Worm (Caenorhabditis elegans) whole organism, dauer: ENCODE measurements around the gene C33D3.4.

Experiments
- unc-62 ChIP-seq: sonication (generic microtip); optimal IDR thresholded peaks from 2 replicates; lab custom pipeline; 2017; ENCODE audit warnings: missing biosample characterization, missing genetic modification reagents, missing genetic modification characterization

The C33D3.4 gene

DNA sequence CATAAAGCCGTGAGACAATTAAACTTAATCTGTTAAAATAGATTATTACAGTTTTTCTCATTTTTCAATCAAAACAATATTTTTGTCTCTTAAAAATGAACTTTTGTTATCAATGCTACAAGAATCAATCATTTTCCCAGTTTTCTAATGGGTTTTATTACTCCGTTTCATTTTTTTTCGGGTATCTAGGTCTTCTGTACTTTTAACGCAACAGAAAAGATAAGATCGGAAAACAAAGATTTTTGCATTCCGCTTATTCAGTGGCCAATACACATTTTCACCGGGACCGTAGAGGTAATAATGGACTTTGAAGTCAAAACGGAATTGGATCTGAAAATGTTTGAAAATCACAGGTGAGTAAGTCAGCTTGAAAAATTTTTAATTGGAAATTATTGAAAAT, at the start of gene C33D3.4:
Gene C33D3.4 (plus strand): TSS at position 301 of the 400 bp plus-strand sequence.
- no peak for TF ChIP-seq unc-62 (GFP tag; lab: Kevin White, UChicago)

DNA sequence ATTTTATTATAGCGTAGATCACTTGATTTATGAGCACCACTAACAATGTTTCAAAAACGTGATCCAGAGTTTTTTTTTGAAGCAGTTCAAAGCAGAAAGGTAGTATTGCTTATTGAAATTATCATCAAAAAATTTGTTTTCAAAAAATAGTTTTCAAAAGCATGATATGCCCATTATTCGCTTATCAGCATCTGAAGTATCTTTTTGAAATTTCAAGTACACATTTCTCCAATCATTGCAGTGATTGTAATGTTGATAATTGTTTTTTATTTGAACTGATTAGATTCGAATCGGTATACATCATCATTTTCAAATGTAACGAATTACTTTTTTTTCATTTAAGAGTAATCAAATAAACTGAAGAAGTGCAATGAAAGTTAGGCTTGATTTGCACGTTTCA, 48.1 kb upstream of the C33D3.4 start:
- TF ChIP-seq unc-62 (GFP tag; lab: Kevin White, UChicago): no peak

DNA sequence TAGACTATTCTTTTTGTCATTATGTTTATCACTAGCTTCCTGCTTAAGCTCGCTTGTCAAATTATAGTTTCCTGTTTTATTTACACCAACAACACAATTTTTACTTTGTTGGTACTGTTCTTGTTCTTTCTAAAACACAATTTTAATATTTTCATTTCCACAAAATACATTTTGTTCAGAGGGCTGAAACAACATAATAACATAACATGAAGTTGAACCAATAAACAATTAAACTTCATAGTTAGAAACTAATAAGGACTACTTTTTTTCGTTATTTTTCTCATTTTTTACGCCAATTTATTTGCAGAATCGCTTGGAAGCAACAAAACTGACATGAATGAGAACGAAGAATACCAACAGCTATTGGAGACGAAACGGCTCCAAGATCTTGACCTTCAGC, 45.0 kb upstream of the C33D3.4 start, which contains the start of gene C39B10.3:
Gene C39B10.3 (plus strand): TSS at position 301 of the 400 bp plus-strand sequence.
- no peak for TF ChIP-seq unc-62 (GFP tag; lab: Kevin White, UChicago)

DNA sequence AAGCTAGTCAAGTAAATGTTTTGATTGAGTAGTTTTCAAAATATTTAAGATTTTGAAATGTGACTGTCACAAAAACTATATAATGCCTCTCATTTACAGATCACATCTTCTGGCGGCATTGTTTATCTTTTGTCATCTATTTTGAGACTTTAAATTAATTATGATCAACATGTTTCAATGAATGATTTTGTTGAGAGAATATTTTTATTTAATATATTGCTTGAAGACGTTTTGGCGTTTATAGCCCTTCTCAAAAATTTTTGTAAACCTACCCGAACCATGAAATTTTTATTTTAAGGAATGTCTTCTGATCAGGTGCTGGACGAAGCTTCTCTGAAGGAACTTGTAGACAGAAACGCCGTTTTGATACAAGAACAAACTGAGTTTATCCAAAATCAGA, 44.2 kb upstream of the C33D3.4 start, which contains the start of gene C39B10.4:
Gene C39B10.4 (plus strand): TSS at position 301 of the 400 bp plus-strand sequence.
- TF ChIP-seq unc-62 (GFP tag; lab: Kevin White, UChicago): no peak

DNA sequence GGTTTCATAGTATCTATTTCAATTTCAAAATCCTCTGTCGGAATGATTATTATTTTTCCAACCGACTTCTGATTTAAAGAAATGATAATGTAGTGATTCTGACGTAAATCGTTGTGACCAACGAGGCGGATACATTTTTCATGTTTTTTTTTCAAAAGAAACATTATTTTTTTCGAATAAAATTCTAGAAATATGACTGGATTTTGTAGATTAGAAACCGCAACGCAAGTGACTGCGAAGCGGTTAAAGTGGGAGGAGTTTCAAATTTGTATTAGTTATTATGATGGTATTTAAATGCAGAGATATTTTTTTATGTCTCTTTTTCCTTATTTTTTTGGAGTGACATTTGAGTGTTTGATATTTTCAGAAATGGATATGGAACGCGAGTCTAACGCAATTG, 41.9 kb upstream of the C33D3.4 start, which contains the start of gene C39B10.5:
Gene C39B10.5 (plus strand): TSS at position 362 of the 400 bp plus-strand sequence.
- no peak for TF ChIP-seq unc-62 (GFP tag; lab: Kevin White, UChicago)

DNA sequence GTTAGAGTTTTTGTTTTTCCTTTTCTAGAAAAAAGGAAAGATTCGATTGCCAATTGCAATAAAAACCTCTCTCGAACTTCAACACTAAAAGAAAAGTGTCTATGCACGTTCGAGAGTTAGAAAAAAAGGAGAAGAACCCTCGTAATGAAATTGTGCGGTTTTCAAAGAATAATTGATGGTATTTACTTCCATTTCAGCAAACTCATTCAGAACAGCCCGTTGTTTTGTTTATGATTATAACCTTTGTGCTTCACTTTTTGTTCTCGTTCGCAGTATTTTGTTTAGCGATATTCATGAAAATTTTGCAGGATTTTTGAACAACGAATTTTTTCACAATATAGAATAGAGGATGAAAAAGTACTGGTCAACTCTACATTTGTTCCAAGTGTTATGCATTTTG, 34.9 kb upstream of the C33D3.4 start, which contains the start of gene lgc-41:
Gene lgc-41 (plus strand): TSS at position 301 of the 400 bp plus-strand sequence.
- no peak for TF ChIP-seq unc-62 (GFP tag; lab: Kevin White, UChicago)

DNA sequence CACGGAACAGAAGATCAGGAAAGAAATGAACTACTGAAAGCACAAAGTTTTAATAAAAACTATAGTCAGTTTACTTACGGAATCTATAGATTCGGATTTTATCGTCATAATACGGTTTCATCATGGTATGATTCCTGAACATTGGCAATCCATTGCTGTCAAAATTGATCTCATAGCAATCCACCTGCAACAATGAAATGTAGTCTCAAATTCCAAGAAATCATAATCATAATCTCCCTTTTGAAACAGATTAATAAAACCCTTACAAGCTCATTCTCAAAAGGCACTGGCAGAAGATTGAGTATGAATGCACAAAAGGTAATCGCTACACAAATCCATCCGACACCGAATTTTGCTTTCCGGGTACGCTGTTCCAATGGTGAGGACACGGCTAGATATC, 26.5 kb upstream of the C33D3.4 start:
- no peak for TF ChIP-seq unc-62 (GFP tag; lab: Kevin White, UChicago)

DNA sequence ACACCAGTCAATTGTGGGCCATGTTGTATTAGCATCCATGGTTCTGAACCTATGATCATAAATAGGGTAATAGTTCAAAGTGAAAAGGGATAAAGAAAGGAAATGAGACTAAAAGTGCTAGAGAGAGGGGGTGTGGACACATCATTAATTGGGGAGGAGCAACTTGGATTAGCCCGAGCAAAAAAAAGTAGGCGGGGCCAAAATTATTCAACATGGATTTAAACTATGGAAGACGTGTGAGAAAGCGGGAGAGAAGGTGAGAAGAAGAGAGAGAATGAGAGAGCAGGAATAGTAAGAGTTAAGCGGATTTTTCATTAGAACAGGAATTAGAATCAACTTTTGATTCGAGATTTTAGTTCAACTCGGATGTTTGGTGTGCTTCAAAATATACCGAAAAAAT, 25.3 kb upstream of the C33D3.4 start, which contains the start of gene C39B10.1:
Gene C39B10.1 (minus strand): TSS at position 101 of the 400 bp plus-strand sequence.
- TF ChIP-seq unc-62 (GFP tag; lab: Kevin White, UChicago): no peak

DNA sequence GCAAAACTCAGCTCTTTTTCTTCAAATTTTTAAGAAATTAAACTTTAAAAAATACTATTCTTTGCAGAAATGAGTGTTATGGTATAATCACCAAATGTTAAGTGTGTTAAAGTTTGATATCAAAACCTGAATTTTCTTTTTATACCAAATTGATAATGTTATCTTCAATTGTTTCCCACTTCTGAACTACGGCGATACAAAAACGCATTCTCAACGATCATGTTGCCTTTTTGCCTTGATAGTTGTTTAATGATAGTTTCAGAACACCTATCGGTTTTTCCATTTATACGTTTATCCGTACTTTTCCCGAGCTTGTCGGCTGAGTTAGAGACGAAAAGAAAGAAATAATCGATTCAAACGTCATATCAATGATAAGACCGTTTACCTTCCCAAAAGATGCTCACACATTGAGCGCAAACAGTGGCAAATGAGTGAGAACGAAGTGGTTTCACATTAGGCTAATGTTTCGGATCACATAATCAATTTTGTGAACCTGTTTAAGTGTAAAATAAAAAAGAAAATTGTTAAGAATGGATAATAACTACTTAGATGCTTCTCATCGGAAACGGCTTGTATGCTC, 13.8 kb upstream of the C33D3.4 start, which contains the start of gene elt-4:
Gene elt-4 (plus strand): TSS at position 530 of the 580 bp plus-strand sequence.
- no peak for TF ChIP-seq unc-62 (GFP tag; lab: Kevin White, UChicago)

DNA sequence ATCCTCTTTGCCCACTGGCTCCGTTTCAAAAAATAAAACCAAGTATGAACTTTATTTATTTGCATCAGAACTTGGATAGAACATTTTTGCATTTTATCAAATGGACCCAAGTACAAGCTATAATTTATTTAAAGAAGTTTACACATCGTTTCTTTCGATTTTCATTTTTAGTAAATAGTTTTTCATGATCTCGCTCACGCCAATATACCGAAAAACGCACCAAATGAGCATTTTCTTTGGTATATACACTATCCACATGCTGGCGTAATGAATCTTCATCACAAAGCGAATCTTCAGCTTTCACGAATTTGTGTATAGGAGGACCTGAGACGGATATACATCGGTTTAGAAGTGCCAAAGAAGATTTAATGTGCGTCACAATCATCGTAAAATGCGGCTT, 12.3 kb upstream of the C33D3.4 start, which contains the start of gene C39B10.7:
Gene C39B10.7 (plus strand): TSS at position 301 of the 400 bp plus-strand sequence.
- TF ChIP-seq unc-62 (GFP tag; lab: Kevin White, UChicago): no peak

DNA sequence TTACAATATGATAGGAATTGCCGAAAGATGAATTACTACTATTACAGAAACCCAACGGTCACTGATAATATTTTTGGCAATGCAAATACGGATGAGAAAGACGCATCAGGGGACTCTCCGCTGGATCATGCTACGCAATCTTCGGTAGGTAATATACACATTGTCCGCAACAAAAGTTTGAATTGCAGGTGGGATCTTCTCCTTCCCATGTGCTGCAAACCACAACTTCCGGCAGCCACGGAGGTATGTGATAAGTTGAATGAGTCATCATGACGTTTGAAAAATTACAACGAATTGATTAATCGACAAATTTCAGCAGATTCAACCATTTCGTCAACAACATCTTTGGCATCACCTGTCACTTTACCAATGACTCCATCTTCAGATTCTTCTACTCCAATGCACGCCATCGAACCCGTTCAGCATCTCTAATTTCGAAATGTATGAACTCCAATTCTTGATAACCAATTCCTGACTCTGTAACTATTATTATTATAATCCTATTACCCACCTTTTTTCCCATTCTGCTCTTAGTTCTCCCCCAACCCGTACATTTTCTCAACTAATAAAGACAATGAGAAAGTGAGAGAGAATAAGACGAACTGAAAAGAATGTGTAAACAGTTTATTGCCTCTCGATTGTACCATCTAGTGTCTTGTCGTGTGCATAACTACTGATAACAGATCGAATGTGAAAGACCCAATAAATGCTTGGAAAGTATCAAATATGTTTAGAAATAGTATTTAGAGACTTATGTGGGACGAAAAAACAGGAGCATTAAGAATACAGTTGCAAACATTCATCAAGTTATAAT, 11.5 kb upstream of the C33D3.4 start:
- no peak for TF ChIP-seq unc-62 (GFP tag; lab: Kevin White, UChicago)

DNA sequence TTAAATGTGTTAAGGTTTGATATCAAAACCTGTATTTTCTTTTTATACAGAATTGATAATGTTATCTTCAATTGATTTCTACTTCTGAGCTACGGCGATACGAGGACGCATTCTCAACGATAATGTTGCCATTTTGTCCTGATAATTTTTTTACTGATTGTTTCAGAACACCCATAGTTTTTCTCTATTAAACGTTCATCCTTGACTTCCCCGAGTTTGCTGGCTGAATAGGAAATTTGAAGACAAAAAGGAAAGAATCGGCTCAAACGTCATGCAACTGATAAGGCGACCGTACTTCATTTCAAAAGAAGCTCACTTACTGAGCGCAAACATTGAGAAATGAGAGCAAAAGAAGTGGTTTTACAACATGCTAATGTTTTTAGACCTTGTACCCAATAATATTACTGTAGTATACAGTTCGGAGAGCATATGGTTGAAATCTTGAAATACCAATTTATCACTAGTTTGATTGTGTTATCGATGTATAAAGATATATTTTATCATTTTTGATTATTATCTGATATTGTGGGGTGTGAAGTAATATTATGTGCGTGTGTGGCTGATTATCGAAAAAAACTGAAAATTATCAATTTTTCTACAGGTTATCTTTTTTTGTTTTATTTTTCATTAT, 9.6 kb upstream of the C33D3.4 start:
- TF ChIP-seq unc-62 (GFP tag; lab: Kevin White, UChicago): no peak

DNA sequence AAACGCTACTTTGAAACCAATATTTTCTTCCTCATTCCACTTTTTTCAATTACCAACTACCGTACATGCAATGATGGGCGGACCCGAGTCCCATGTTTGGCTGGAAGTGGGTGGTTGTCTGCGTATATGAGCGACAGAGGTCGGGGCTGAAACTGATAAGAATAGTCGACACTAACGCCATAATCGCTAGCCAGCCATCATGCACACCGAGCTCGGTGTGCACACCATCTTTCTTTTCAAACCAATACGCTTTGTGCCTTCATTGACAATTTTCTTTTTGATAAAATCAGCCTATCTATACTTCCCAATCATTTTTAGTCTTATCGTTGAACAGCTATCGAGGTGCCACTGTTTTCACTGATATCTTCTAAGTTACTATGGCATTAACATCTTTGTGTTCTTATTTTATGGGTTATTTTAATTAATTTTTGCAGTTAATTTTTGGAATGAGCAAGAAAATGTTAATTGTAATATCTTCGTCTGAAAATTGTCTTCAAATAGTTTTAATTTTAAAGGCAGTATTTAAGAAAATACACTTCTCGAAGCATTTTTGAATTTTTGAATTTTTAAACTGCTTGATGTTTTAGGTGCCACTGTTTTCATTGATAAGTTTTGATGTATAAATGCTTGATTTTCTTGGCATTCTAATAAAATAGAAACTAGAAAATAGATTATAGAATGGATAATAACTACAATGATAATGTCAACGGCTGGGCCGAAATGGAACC, 8.1 kb upstream of the C33D3.4 start, which contains the start of gene elt-2:
Gene elt-2 (plus strand): TSS at position 678 of the 728 bp plus-strand sequence.
- TF ChIP-seq unc-62 (GFP tag; lab: Kevin White, UChicago): no peak

DNA sequence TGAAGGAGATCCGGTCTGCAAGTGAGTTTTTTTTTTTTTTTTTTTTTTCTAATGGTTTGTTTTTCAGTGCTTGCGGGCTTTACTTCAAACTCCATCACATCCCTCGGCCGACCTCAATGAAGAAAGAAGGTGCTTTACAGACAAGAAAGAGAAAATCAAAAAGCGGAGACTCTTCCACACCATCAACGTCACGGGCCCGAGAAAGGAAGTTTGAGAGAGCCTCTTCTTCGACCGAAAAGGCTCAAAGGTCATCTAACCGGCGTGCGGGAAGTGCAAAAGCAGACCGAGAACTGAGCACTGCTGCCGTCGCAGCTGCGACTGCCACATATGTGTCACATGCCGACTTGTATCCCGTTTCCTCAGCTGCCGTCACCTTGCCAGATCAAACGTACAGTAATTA, 6.6 kb upstream of the C33D3.4 start:
- TF ChIP-seq unc-62 (GFP tag; lab: Kevin White, UChicago): no peak

DNA sequence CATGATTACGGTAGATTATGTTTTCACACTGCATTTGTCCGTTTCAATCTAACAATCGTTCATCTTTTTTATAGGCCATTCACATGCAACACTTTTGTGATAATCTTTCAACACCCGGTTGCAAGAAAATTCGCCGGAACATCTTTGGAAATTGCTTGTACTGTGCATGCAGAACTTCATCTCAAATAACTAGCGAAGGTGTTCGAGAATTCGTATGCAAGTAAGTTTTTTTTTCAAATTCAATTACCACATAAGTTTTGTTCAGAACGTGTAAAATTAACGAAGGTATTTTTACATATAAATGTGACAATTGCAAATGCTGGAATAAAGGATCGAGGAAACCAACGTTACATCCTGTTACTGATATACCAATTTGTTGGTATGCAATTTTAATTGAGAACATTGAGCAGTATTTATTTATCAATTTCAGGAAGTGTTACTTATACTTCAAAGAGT, 3.5 kb upstream of the C33D3.4 start, which contains the start of gene C33D3.3:
Gene C33D3.3 (plus strand): TSS at position 51 of the 456 bp plus-strand sequence.
- TF ChIP-seq unc-62 (GFP tag; lab: Kevin White, UChicago): no peak
